Fruit fly (Drosophila melanogaster): Measurements from ENCODE around the gene CG14340.

dm6 chr2L:1150554-1150953, 37.8 kb downstream of the CG14340 start, which contains the start of the genes Tfb4 and Vps29:
- no peak for TF ChIP-seq vri (GFP tag; optimal IDR thresholded peaks at IDR 0.05)
- no peak for TF ChIP-seq CG6792 (GFP tag; optimal IDR thresholded peaks at IDR 0.05)
- no peak for TF ChIP-seq dsx (GFP tag; optimal IDR thresholded peaks at IDR 0.05; ENCODE audit: poor library complexity, severe bottlenecking)
- no peak for TF ChIP-seq spab (GFP tag; optimal IDR thresholded peaks at IDR 0.05)
- TF ChIP-seq CG9139 (GFP tag; optimal IDR thresholded peaks at IDR 0.05) = no peak
- TF ChIP-seq CG8119 (GFP tag; IDR thresholded peaks at IDR 0.05) = no peak
- no peak for TF ChIP-seq CG11902 (GFP tag; optimal IDR thresholded peaks at IDR 0.05)
- TF ChIP-seq CG1621 (tag; optimal IDR thresholded peaks at IDR 0.05) = no peak
- TF ChIP-seq CG6276 (GFP tag; optimal IDR thresholded peaks at IDR 0.05) = no peak
- TF ChIP-seq OdsH (GFP tag; optimal IDR thresholded peaks at IDR 0.05) = no peak
